Fruit fly (Drosophila melanogaster): ENCODE results near the gene tin.
A peak's percentile ranks its signal among the peaks of the same experiment; 100 is the strongest.

The tin gene

dm6 chr3R:21365262-21365661 is 13.5 kb upstream of the tin start (continued):
- TF ChIP-seq CG31388 (GFP tag; optimal IDR thresholded peaks at IDR 0.05) = peak; percentile 89
- TF ChIP-seq CG32767 (GFP tag; IDR thresholded peaks at IDR 0.05) = peak; percentile 91
- no peak; the same call in 1 of the 2 replicates for TF ChIP-seq sens-2 (GFP tag; IDR thresholded peaks at IDR 0.05)
- TF ChIP-seq yki (optimal IDR thresholded peaks at IDR 0.05) = no peak
- no peak for TF ChIP-seq CG12769 (tag; optimal IDR thresholded peaks at IDR 0.05)
- TF ChIP-seq CG18262 (tag; optimal IDR thresholded peaks at IDR 0.05) = peak; percentile 92
- TF ChIP-seq Hr78 (GFP tag; optimal IDR thresholded peaks at IDR 0.05) = no peak
- TF ChIP-seq TFAM (GFP tag; optimal IDR thresholded peaks at IDR 0.05) = peak; percentile 51
- TF ChIP-seq gt (GFP tag; IDR thresholded peaks at IDR 0.05) = peak; percentile 73; the same call in 1 of the 2 replicates
- 0 out of 2 replicates have a peak, but pooled peaks have one; percentile 9 for TF ChIP-seq Scr (GFP tag; IDR thresholded peaks at IDR 0.05; ENCODE audit: partially characterized antibody)
- TF ChIP-seq tgo (GFP tag; IDR thresholded peaks at IDR 0.05) = peak; percentile 95
- peak; percentile 81 for TF ChIP-seq Lim3 (GFP tag; IDR thresholded peaks at IDR 0.05)
- TF ChIP-seq NfI (GFP tag; optimal IDR thresholded peaks at IDR 0.05) = peak; percentile 96
- TF ChIP-seq CG30020 (tag; optimal IDR thresholded peaks at IDR 0.05) = peak; percentile 90
- TF ChIP-seq pzg (GFP tag; optimal IDR thresholded peaks at IDR 0.05) = peak; percentile 60
- TF ChIP-seq vnd (GFP tag; IDR thresholded peaks at IDR 0.05; ENCODE audit: partially characterized antibody) = no peak
- peak; percentile 90 to 97 for TF ChIP-seq Pdp1 (GFP tag; optimal IDR thresholded peaks at IDR 0.05)
- TF ChIP-seq CG18011 (GFP tag; optimal IDR thresholded peaks at IDR 0.05) = peak; percentile 82
- peak; percentile 91 for TF ChIP-seq CG17359 (tag; optimal IDR thresholded peaks at IDR 0.05)
- TF ChIP-seq trem (tag; optimal IDR thresholded peaks at IDR 0.05) = peak; percentile 92
- TF ChIP-seq CG6791 (GFP tag; IDR thresholded peaks at IDR 0.05; ENCODE audit: partially characterized antibody) = no peak
- TF ChIP-seq Hr3 (GFP tag; optimal IDR thresholded peaks at IDR 0.05) = peak; percentile 98
- TF ChIP-seq lola (GFP tag; optimal IDR thresholded peaks at IDR 0.05) = peak in 1 of 3 experiments; percentile 93
- peak; percentile 92 for TF ChIP-seq CG9609 (GFP tag; optimal IDR thresholded peaks at IDR 0.05)
- peak; percentile 80 for TF ChIP-seq gcm2 (GFP tag; optimal IDR thresholded peaks at IDR 0.05)
- peak; percentile 90 for TF ChIP-seq CG18764 (GFP tag; optimal IDR thresholded peaks at IDR 0.05)
- TF ChIP-seq CG2120 (GFP tag; optimal IDR thresholded peaks at IDR 0.05) = peak; percentile 98
- TF ChIP-seq CG11085 (GFP tag; IDR thresholded peaks at IDR 0.05) = peak; percentile 93
- TF ChIP-seq Kr (GFP tag; optimal IDR thresholded peaks at IDR 0.05) = no peak
- peak; percentile 90 for TF ChIP-seq mirr (GFP tag; optimal IDR thresholded peaks at IDR 0.05)
- peak; percentile 68 for TF ChIP-seq Spps (tag; optimal IDR thresholded peaks at IDR 0.05)
- TF ChIP-seq CG1792 (GFP tag; optimal IDR thresholded peaks at IDR 0.05) = peak; percentile 88
- TF ChIP-seq CG10147 (GFP tag; optimal IDR thresholded peaks at IDR 0.05) = peak; percentile 93
- peak; percentile 91 for TF ChIP-seq CHES-1-like (GFP tag; optimal IDR thresholded peaks at IDR 0.05)
- TF ChIP-seq en (GFP tag; optimal IDR thresholded peaks at IDR 0.05) = peak; percentile 69
- peak; percentile 86 for TF ChIP-seq zen (tag; optimal IDR thresholded peaks at IDR 0.05)
- peak; percentile 79 for TF ChIP-seq NK7.1 (GFP tag; optimal IDR thresholded peaks at IDR 0.05)
- peak; percentile 98 for TF ChIP-seq CG30403 (GFP tag; optimal IDR thresholded peaks at IDR 0.05)
- TF ChIP-seq insv (GFP tag; optimal IDR thresholded peaks at IDR 0.05) = peak in 1 of 2 experiments; percentile 80
- TF ChIP-seq usp (GFP tag; optimal IDR thresholded peaks at IDR 0.05) = no peak
- peak; percentile 94 for TF ChIP-seq CG34422 (GFP tag; IDR thresholded peaks at IDR 0.05)
- peak; percentile 68 for TF ChIP-seq ham (GFP tag; IDR thresholded peaks at IDR 0.05)
- TF ChIP-seq E2f2 (GFP tag; IDR thresholded peaks at IDR 0.05) = peak; percentile 76
- no peak for TF ChIP-seq bbx (GFP tag; IDR thresholded peaks at IDR 0.05; ENCODE audit: partially characterized antibody)
- TF ChIP-seq CG1602 (GFP tag; optimal IDR thresholded peaks at IDR 0.05) = peak; percentile 96
- TF ChIP-seq az2 (GFP tag; optimal IDR thresholded peaks at IDR 0.05) = peak; percentile 96
- peak; percentile 98 for TF ChIP-seq lmd (GFP tag; IDR thresholded peaks at IDR 0.05)
- peak; percentile 87 for TF ChIP-seq Ets97D (GFP tag; optimal IDR thresholded peaks at IDR 0.05)
- no peak for TF ChIP-seq CG16813 (GFP tag; IDR thresholded peaks at IDR 0.05; ENCODE audit: partially characterized antibody)
- no peak for TF ChIP-seq hbn (GFP tag; IDR thresholded peaks at IDR 0.05; ENCODE audit: partially characterized antibody)

Data from whole organism, embryonic.